Fruit fly (Drosophila melanogaster) whole organism, prepupa: ENCODE data around the gene GC.

Experiments used
- Blimp-1 ChIP-seq: fragments of 200-800 bp; sonication (Bioruptor generic); optimal IDR thresholded peaks from 3 replicates; lab custom pipeline; 2017; ENCODE audit warnings: missing biosample characterization, missing genetic modification characterization, mild to moderate bottlenecking, moderate library complexity, missing genetic modification reagents
- CG10631 ChIP-seq: fragments of 200-800 bp; sonication (Bioruptor generic); optimal IDR thresholded peaks from 2 replicates; lab custom pipeline; 2016; ENCODE audit warnings: missing biosample characterization, missing genetic modification characterization
- CG10669 ChIP-seq: fragments of 200-800 bp; sonication (Bioruptor generic); optimal IDR thresholded peaks from 3 replicates; lab custom pipeline; 2018; ENCODE audit warnings: missing biosample characterization, mild to moderate bottlenecking, missing genetic modification characterization, moderate library complexity
- CG11294 ChIP-seq: fragments of 200-800 bp; sonication (Bioruptor generic); IDR thresholded peaks from 2 replicates; pipeline ENCODE4 v1.3.6; 2022; ENCODE audit warnings: missing biosample characterization, missing genetic modification characterization
- CG11762 ChIP-seq: fragments of 200-800 bp; sonication (Bioruptor generic); optimal IDR thresholded peaks from 3 replicates; lab custom pipeline; 2016; ENCODE audit warnings: missing biosample characterization, missing genetic modification characterization; ENCODE audit not compliant: insufficient read depth
- CG11902 ChIP-seq: fragments of 200-800 bp; sonication (Bioruptor generic); optimal IDR thresholded peaks from 3 replicates; lab custom pipeline; 2016; ENCODE audit warnings: missing biosample characterization, missing genetic modification characterization
- CG15336 ChIP-seq: fragments of 200-800 bp; sonication (Bioruptor generic); IDR thresholded peaks from 2 replicates; pipeline ENCODE4 v1.3.6; 2022; ENCODE audit warnings: missing biosample characterization, missing genetic modification characterization
- CG1621 ChIP-seq: fragments of 200-800 bp; sonication (Bioruptor generic); optimal IDR thresholded peaks from 3 replicates; lab custom pipeline; 2018; ENCODE audit warnings: missing biosample characterization, mild to moderate bottlenecking, missing genetic modification characterization
- CG16779 ChIP-seq: fragments of 200-800 bp; sonication (Bioruptor generic); optimal IDR thresholded peaks from 3 replicates; lab custom pipeline; 2017; ENCODE audit warnings: missing biosample characterization, mild to moderate bottlenecking, missing genetic modification characterization
- CG3032 ChIP-seq: fragments of 200-800 bp; optimal IDR thresholded peaks from 2 replicates; lab custom pipeline; 2019; ENCODE audit warnings: missing biosample characterization, mild to moderate bottlenecking, missing genetic modification characterization, moderate library complexity
- CG31627 ChIP-seq: fragments of 200-800 bp; sonication (Bioruptor generic); optimal IDR thresholded peaks from 3 replicates; lab custom pipeline; 2016; ENCODE audit warnings: missing biosample characterization, missing genetic modification characterization
- CG32006 ChIP-seq: fragments of 200-800 bp; sonication (Bioruptor generic); optimal IDR thresholded peaks from 3 replicates; lab custom pipeline; 2017; ENCODE audit warnings: missing biosample characterization, mild to moderate bottlenecking, missing genetic modification characterization
- CG34406 ChIP-seq: fragments of 200-800 bp; sonication (Bioruptor generic); optimal IDR thresholded peaks from 3 replicates; lab custom pipeline; 2016; ENCODE audit warnings: missing biosample characterization, missing genetic modification characterization
- CG3919 ChIP-seq: fragments of 200-800 bp; sonication (Bioruptor generic); optimal IDR thresholded peaks from 3 replicates; lab custom pipeline; 2016; ENCODE audit warnings: missing biosample characterization, missing genetic modification characterization
- CG4318 ChIP-seq: fragments of 200-800 bp; sonication (Bioruptor generic); optimal IDR thresholded peaks from 3 replicates; lab custom pipeline; 2017; ENCODE audit warnings: missing biosample characterization, mild to moderate bottlenecking, missing genetic modification characterization
- CG6163 ChIP-seq: fragments of 200-800 bp; sonication (Bioruptor generic); IDR thresholded peaks from 3 replicates; pipeline ENCODE4 v1.3.6; 2022; ENCODE audit warnings: missing biosample characterization, missing genetic modification characterization
- CG6276 ChIP-seq: fragments of 200-800 bp; sonication (Bioruptor generic); optimal IDR thresholded peaks from 2 replicates; lab custom pipeline; 2017; ENCODE audit warnings: missing biosample characterization, mild to moderate bottlenecking, missing genetic modification characterization
- CG6792 ChIP-seq: fragments of 200-800 bp; sonication (Bioruptor generic); optimal IDR thresholded peaks from 3 replicates; lab custom pipeline; 2016; ENCODE audit warnings: missing biosample characterization, missing genetic modification characterization
- CG6854 ChIP-seq: fragments of 200-800 bp; sonication (Bioruptor generic); optimal IDR thresholded peaks from 2 replicates; lab custom pipeline; 2017; ENCODE audit warnings: missing biosample characterization, mild to moderate bottlenecking, missing genetic modification characterization
- CG8119 ChIP-seq: fragments of 200-800 bp; sonication (Bioruptor generic); IDR thresholded peaks from 3 replicates; pipeline ENCODE4 v1.3.6; 2022; ENCODE audit warnings: missing biosample characterization, missing genetic modification characterization
- CG8319 ChIP-seq: fragments of 200-800 bp; sonication (Bioruptor generic); optimal IDR thresholded peaks from 3 replicates; lab custom pipeline; 2016; ENCODE audit warnings: missing biosample characterization, missing genetic modification characterization
- CG8632 ChIP-seq: fragments of 200-800 bp; sonication (Bioruptor generic); optimal IDR thresholded peaks from 3 replicates; lab custom pipeline; 2016; ENCODE audit warnings: missing biosample characterization, missing genetic modification characterization
- CG9139 ChIP-seq: fragments of 200-800 bp; sonication (Bioruptor generic); optimal IDR thresholded peaks from 3 replicates; lab custom pipeline; 2017; ENCODE audit warnings: missing biosample characterization, mild to moderate bottlenecking, missing genetic modification characterization
- Eip78C ChIP-seq: fragments of 200-800 bp; sonication (Bioruptor generic); peaks from one replicate; lab custom pipeline; 2016; ENCODE audit warnings: missing biosample characterization, missing genetic modification characterization
- Eip93F ChIP-seq: fragments of 200-800 bp; sonication (Bioruptor generic); optimal IDR thresholded peaks from 2 replicates; lab custom pipeline; 2016; ENCODE audit warnings: missing biosample characterization, mild to moderate bottlenecking, missing genetic modification characterization
- Ets21C ChIP-seq: fragments of 200-800 bp; sonication (Bioruptor generic); optimal IDR thresholded peaks from 3 replicates; lab custom pipeline; 2016; ENCODE audit warnings: missing biosample characterization, missing genetic modification characterization
- Ets96B ChIP-seq: fragments of 200-800 bp; optimal IDR thresholded peaks from 2 replicates; lab custom pipeline; 2019; ENCODE audit warnings: missing biosample characterization, mild to moderate bottlenecking, missing genetic modification characterization, moderate library complexity
- Gug ChIP-seq: fragments of 200-800 bp; sonication (Bioruptor generic); IDR thresholded peaks from 2 replicates; pipeline ENCODE4 v1.3.6; 2022; ENCODE audit warnings: missing biosample characterization, missing genetic modification characterization
- Hr38 ChIP-seq: sonication (Bioruptor generic); optimal IDR thresholded peaks from 2 replicates; lab custom pipeline; 2016; ENCODE audit warnings: missing biosample characterization, missing genetic modification characterization
- Hr39 ChIP-seq: fragments of 200-800 bp; sonication (Bioruptor generic); optimal IDR thresholded peaks from 2 replicates; lab custom pipeline; 2016; ENCODE audit warnings: missing biosample characterization, missing genetic modification characterization
- Hr4 ChIP-seq: fragments of 200-800 bp; sonication (Bioruptor generic); optimal IDR thresholded peaks from 3 replicates; lab custom pipeline; 2016; ENCODE audit warnings: missing biosample characterization, missing genetic modification characterization
- Lpt ChIP-seq: fragments of 200-800 bp; sonication (Bioruptor generic); optimal IDR thresholded peaks from 3 replicates; lab custom pipeline; 2016; ENCODE audit warnings: missing biosample characterization, missing genetic modification characterization
- Met ChIP-seq: fragments of 200-800 bp; sonication (Bioruptor generic); optimal IDR thresholded peaks from 3 replicates; lab custom pipeline; 2016; ENCODE audit warnings: missing biosample characterization, missing genetic modification characterization
- OdsH ChIP-seq: fragments of 200-800 bp; sonication (Bioruptor generic); optimal IDR thresholded peaks from 3 replicates; lab custom pipeline; 2016; ENCODE audit warnings: missing biosample characterization, missing genetic modification characterization
- Sox15 ChIP-seq: fragments of 200-800 bp; sonication (Bioruptor generic); optimal IDR thresholded peaks from 3 replicates; lab custom pipeline; 2016; ENCODE audit warnings: missing biosample characterization, missing genetic modification characterization
- acj6 ChIP-seq: fragments of 200-800 bp; sonication (Bioruptor generic); optimal IDR thresholded peaks from 3 replicates; lab custom pipeline; 2016; ENCODE audit warnings: missing biosample characterization, missing genetic modification characterization
- dac ChIP-seq: fragments of 200-800 bp; sonication (Bioruptor generic); optimal IDR thresholded peaks from 2 replicates; lab custom pipeline; 2017; ENCODE audit warnings: missing biosample characterization, mild to moderate bottlenecking, missing genetic modification characterization
- eg ChIP-seq: fragments of 200-800 bp; sonication (Bioruptor generic); IDR thresholded peaks from 3 replicates; pipeline ENCODE4 v1.3.6; 2022; ENCODE audit warnings: missing biosample characterization, missing genetic modification characterization
- net ChIP-seq: fragments of 200-800 bp; sonication (Bioruptor generic); optimal IDR thresholded peaks from 3 replicates; lab custom pipeline; 2016; ENCODE audit warnings: missing biosample characterization, missing genetic modification characterization
- pdm3 ChIP-seq: fragments of 200-800 bp; sonication (Bioruptor generic); optimal IDR thresholded peaks from 3 replicates; lab custom pipeline; 2016; ENCODE audit warnings: missing biosample characterization, missing genetic modification characterization
- spab ChIP-seq: fragments of 200-800 bp; sonication (Bioruptor generic); optimal IDR thresholded peaks from 2 replicates; lab custom pipeline; 2017; ENCODE audit warnings: missing biosample characterization, mild to moderate bottlenecking, missing genetic modification characterization, missing genetic modification reagents
- svp ChIP-seq: fragments of 200-800 bp; sonication (Bioruptor generic); peaks from one replicate; lab custom pipeline; 2016; ENCODE audit warnings: missing biosample characterization, missing genetic modification characterization
- topi ChIP-seq: fragments of 200-800 bp; sonication (Bioruptor generic); optimal IDR thresholded peaks from 3 replicates; lab custom pipeline; 2016; ENCODE audit warnings: missing biosample characterization, missing genetic modification characterization
- vri ChIP-seq: fragments of 200-800 bp; sonication (Bioruptor generic); optimal IDR thresholded peaks from 3 replicates; lab custom pipeline; 2016; ENCODE audit warnings: missing biosample characterization, mild to moderate bottlenecking, missing genetic modification characterization

The GC gene

dm6 chr3L:1587140-1587849 is 41.8 kb downstream of the GC start (continued):
- TF ChIP-seq svp (peak; percentile 96), dac (GFP tag; lab: Kevin White, UChicago) (peak; percentile 26), acj6 (GFP tag; lab: Kevin White, UChicago) (peak; percentile 86), net (GFP tag; lab: Kevin White, UChicago) (peak; percentile 79), CG15336 (GFP tag; lab: Robert Waterston, UW) (peak; percentile 66), CG1621 (tag; lab: Kevin White, UChicago) (peak; percentile 88), CG6276 (GFP tag; lab: Kevin White, UChicago) (peak; percentile 54), spab (GFP tag; lab: Kevin White, UChicago) (peak; percentile 79), CG11762 (GFP tag; lab: Kevin White, UChicago) (peak; percentile 66), Blimp-1 (GFP tag; lab: Kevin White, UChicago) (no peak), Lpt (GFP tag; lab: Kevin White, UChicago) (peak; percentile 22), CG3919 (GFP tag; lab: Kevin White, UChicago) (peak; percentile 88), CG32006 (GFP tag; lab: Kevin White, UChicago) (peak; percentile 75), Hr4 (GFP tag; lab: Kevin White, UChicago) (peak; percentile 80), Sox15 (GFP tag; lab: Kevin White, UChicago) (peak; percentile 90), pdm3 (GFP tag; lab: Kevin White, UChicago) (peak; percentile 90), CG8319 (peak; percentile 82), CG11294 (0 out of 2 replicates have a peak, but pooled peaks have one; percentile 39), Eip78C (GFP tag; lab: Kevin White, UChicago) (peak; percentile 93), CG4318 (peak; percentile 36), OdsH (GFP tag; lab: Kevin White, UChicago) (peak; percentile 87), CG34406 (GFP tag; lab: Kevin White, UChicago) (peak; percentile 84), vri (GFP tag; lab: Kevin White, UChicago) (peak; percentile 51), CG11902 (GFP tag; lab: Kevin White, UChicago) (peak; percentile 89), topi (peak; percentile 81)
- TF ChIP-seq, all 60 proteins: peak for 55

- TF ChIP-seq CG9139: peak; percentile 66
- no peak for TF ChIP-seq Hr39 (GFP tag; lab: Kevin White, UChicago)
- peak; percentile 5 for TF ChIP-seq net (GFP tag; lab: Kevin White, UChicago)
- peak; percentile 47 for TF ChIP-seq spab (GFP tag; lab: Kevin White, UChicago)
- TF ChIP-seq CG32006 (GFP tag; lab: Kevin White, UChicago): no peak
- peak; percentile 81 for TF ChIP-seq CG6854
- peak; percentile 41 for TF ChIP-seq CG3919 (GFP tag; lab: Kevin White, UChicago)
- TF ChIP-seq pdm3 (GFP tag; lab: Kevin White, UChicago): no peak
- TF ChIP-seq CG31627 (GFP tag; lab: Kevin White, UChicago): no peak
- peak; percentile 38 for TF ChIP-seq Ets96B (tag; lab: Kevin White, UChicago)
- TF ChIP-seq CG6792 (GFP tag; lab: Kevin White, UChicago): no peak
- peak; percentile 80 for TF ChIP-seq CG8119 (GFP tag; lab: Robert Waterston, UW)
- TF ChIP-seq CG11294: no peak; the same call in 1 of the 2 replicates
- no peak for TF ChIP-seq acj6 (GFP tag; lab: Kevin White, UChicago)
- peak; percentile 78 for TF ChIP-seq vri (GFP tag; lab: Kevin White, UChicago)
- peak; percentile 4 for TF ChIP-seq dac (GFP tag; lab: Kevin White, UChicago)
- peak; percentile 48 for TF ChIP-seq CG11762 (GFP tag; lab: Kevin White, UChicago)
- TF ChIP-seq CG8319: no peak
- peak; percentile 87 for TF ChIP-seq eg (GFP tag; lab: Robert Waterston, UW)
- TF ChIP-seq CG16779: peak; percentile 77
- TF ChIP-seq Sox15 (GFP tag; lab: Kevin White, UChicago): no peak
- peak; percentile 87 for TF ChIP-seq CG6163 (GFP tag; lab: Robert Waterston, UW)
- TF ChIP-seq Hr38 (GFP tag; lab: Kevin White, UChicago): no peak
- peak; percentile 54 for TF ChIP-seq CG10669
- peak; percentile 9 for TF ChIP-seq Met (GFP tag; lab: Kevin White, UChicago)
- TF ChIP-seq Ets21C: no peak
- peak; percentile 38; the same call in 1 of the 2 replicates for TF ChIP-seq Gug (GFP tag; lab: Robert Waterston, UW)
- no peak for TF ChIP-seq CG4318
- TF ChIP-seq Eip78C (GFP tag; lab: Kevin White, UChicago): peak; percentile 74
- no peak for TF ChIP-seq CG8632 (GFP tag; lab: Kevin White, UChicago)
- TF ChIP-seq CG11902 (GFP tag; lab: Kevin White, UChicago): no peak
- TF ChIP-seq CG10631 (GFP tag; lab: Kevin White, UChicago): no peak
- TF ChIP-seq CG3032 (tag; lab: Kevin White, UChicago): peak; percentile 38
- TF ChIP-seq Eip93F (GFP tag; lab: Kevin White, UChicago): no peak
- no peak for TF ChIP-seq CG1621 (tag; lab: Kevin White, UChicago)
Measured at dm6 chr3L:1586266-1587054, 42.6 kb downstream of the GC start.
